Fruit fly (Drosophila melanogaster) whole organism, embryonic: ENCODE measurements around the gene Cdc16.

Experiments
- Adf1 ChIP-seq: fragments of 200-800 bp; sonication (Bioruptor generic); IDR thresholded peaks from 2 replicates; pipeline ENCODE4 v1.3.6; 2022; ENCODE audit warnings: missing biosample characterization, missing genetic modification characterization
- CG10147 ChIP-seq: fragments of 200-800 bp; sonication (Bioruptor generic); optimal IDR thresholded peaks from 2 replicates; lab custom pipeline; 2019; ENCODE audit warnings: missing biosample characterization, mild to moderate bottlenecking, missing genetic modification characterization, moderate library complexity
- CG10209 ChIP-seq: fragments of 200-800 bp; sonication (Bioruptor generic); optimal IDR thresholded peaks from 3 replicates; lab custom pipeline; 2017; ENCODE audit warnings: missing biosample characterization, mild to moderate bottlenecking, missing genetic modification characterization, missing genetic modification reagents
- CG17385 ChIP-seq: fragments of 200-800 bp; sonication (Bioruptor generic); optimal IDR thresholded peaks from 3 replicates; lab custom pipeline; 2018; ENCODE audit warnings: missing biosample characterization, mild to moderate bottlenecking, missing genetic modification characterization
- CG8765 ChIP-seq: fragments of 200-800 bp; sonication (Bioruptor generic); IDR thresholded peaks from 2 replicates; pipeline ENCODE4 v1.3.6; 2022; ENCODE audit warnings: missing biosample characterization, missing genetic modification characterization
- MBD-R2 ChIP-seq: fragments of 200-800 bp; sonication (Bioruptor generic); IDR thresholded peaks from 2 replicates; pipeline ENCODE4 v1.3.6; 2022; ENCODE audit warnings: missing biosample characterization, missing genetic modification characterization
- Max ChIP-seq: fragments of 200-800 bp; sonication (Bioruptor generic); optimal IDR thresholded peaks from 2 replicates; lab custom pipeline; 2016; ENCODE audit warnings: missing biosample characterization, mild to moderate bottlenecking, missing genetic modification characterization
- cad ChIP-seq: fragments of >200 bp; optimal IDR thresholded peaks from 2 replicates; lab custom pipeline; 2017; ENCODE audit warnings: missing biosample characterization, missing genetic modification characterization
- caup ChIP-seq: fragments of 200-800 bp; sonication (Bioruptor generic); optimal IDR thresholded peaks from 3 replicates; lab custom pipeline; 2017; ENCODE audit warnings: missing biosample characterization, mild to moderate bottlenecking, missing genetic modification characterization, moderate library complexity; ENCODE audit not compliant: severe bottlenecking
- dan ChIP-seq: fragments of 200-800 bp; sonication (Bioruptor generic); IDR thresholded peaks from 2 replicates; pipeline ENCODE4 v1.3.6; 2022; ENCODE audit warnings: missing biosample characterization, missing genetic modification characterization
- lov ChIP-seq, 2 experiments: fragments of 200-800 bp in 1 of 2; fragments of >200 bp in 1 of 2; sonication (Bioruptor generic) in 1 of 2; IDR thresholded peaks in 1 of 2; optimal IDR thresholded peaks in 1 of 2; 2 replicates in 1 of 2; 3 replicates in 1 of 2; pipeline versions ENCODE4 v1.3.6 to Lab custom; 2017 to 2022; ENCODE audit warnings: missing biosample characterization in 1 of 2, missing genetic modification characterization in 1 of 2
- sima ChIP-seq: fragments of 200-800 bp; sonication (Bioruptor generic); optimal IDR thresholded peaks from 2 replicates; lab custom pipeline; 2016; ENCODE audit warnings: missing biosample characterization, missing genetic modification characterization
- stwl ChIP-seq: fragments of 200-800 bp; sonication (Bioruptor generic); optimal IDR thresholded peaks from 3 replicates; lab custom pipeline; 2018; ENCODE audit warnings: missing biosample characterization, mild to moderate bottlenecking, missing genetic modification characterization, moderate library complexity
- vnd ChIP-seq: fragments of 200-800 bp; sonication (Bioruptor generic); IDR thresholded peaks from 3 replicates; pipeline ENCODE4 v1.3.6; 2022; ENCODE audit warnings: missing biosample characterization, missing genetic modification characterization; ENCODE audit not compliant: partially characterized antibody

DNA sequence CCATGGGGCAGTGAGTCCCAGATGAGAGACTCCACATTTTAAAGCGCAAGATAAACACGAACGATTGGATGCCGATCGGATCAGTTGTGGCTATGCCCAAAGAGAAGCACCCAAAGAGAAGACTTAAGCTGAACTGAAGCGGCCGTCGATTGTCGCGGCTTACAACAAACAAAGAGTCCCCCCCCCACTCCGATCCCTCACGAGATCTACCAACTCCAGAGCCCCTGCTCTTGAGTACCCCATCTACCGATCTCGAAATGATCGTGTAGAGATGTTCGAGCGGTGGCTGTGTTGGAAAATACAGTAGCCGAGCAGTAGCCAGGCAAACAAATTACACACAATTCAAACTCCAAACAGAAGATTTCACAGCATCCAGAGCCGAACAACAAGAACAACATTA lies 44.7 kb downstream of the Cdc16 start:
- TF ChIP-seq vnd (GFP tag; lab: Robert Waterston, UW): no peak
- no peak for TF ChIP-seq caup
- no peak for TF ChIP-seq Adf1 (GFP tag; lab: Robert Waterston, UW)
- no peak for TF ChIP-seq MBD-R2 (GFP tag; lab: Robert Waterston, UW)
- no peak for TF ChIP-seq sima (GFP tag; lab: Kevin White, UChicago)
- TF ChIP-seq Max (GFP tag; lab: Kevin White, UChicago): no peak
- TF ChIP-seq cad (GFP tag; lab: Kevin White, UChicago): no peak
- TF ChIP-seq CG17385 (GFP tag; lab: Kevin White, UChicago): no peak
- no peak for TF ChIP-seq CG8765
- no peak for TF ChIP-seq stwl (tag; lab: Kevin White, UChicago)
- no peak for TF ChIP-seq lov (optimal IDR thresholded peaks at IDR 0.05; lab: Kevin White, UChicago)
- no peak for TF ChIP-seq lov (GFP tag; IDR thresholded peaks at IDR 0.05; lab: Robert Waterston, UW)
- no peak for TF ChIP-seq dan (GFP tag; lab: Robert Waterston, UW)
- no peak for TF ChIP-seq CG10147 (GFP tag; lab: Kevin White, UChicago)
- no peak for TF ChIP-seq CG10209 (GFP tag; lab: Kevin White, UChicago)
